Worm (Caenorhabditis elegans) whole organism, late embryonic: ENCODE measurements around the gene acy-2.

Source experiments
- C38D4.7 ChIP-seq: fragments of 200-800 bp; sonication (Bioruptor generic); optimal IDR thresholded peaks from 2 replicates; lab custom pipeline; 2018; ENCODE audit warnings: mild to moderate bottlenecking, missing genetic modification characterization, moderate library complexity, missing compliant biosample characterization
- F13H6.1 ChIP-seq: sonication (generic microtip); optimal IDR thresholded peaks from 2 replicates; lab custom pipeline; 2016; ENCODE audit warnings: missing genetic modification characterization, missing compliant biosample characterization
- K02D7.2 ChIP-seq: sonication (generic microtip); optimal IDR thresholded peaks from 2 replicates; lab custom pipeline; 2017; ENCODE audit warnings: mild to moderate bottlenecking, missing genetic modification characterization, missing compliant biosample characterization
- T23F11.4 ChIP-seq: fragments of 200-800 bp; sonication (Bioruptor generic); optimal IDR thresholded peaks from 2 replicates; lab custom pipeline; 2018; ENCODE audit warnings: mild to moderate bottlenecking, missing genetic modification characterization, missing compliant biosample characterization
- ahr-1 ChIP-seq: sonication (generic microtip); optimal IDR thresholded peaks from 2 replicates; lab custom pipeline; 2016; ENCODE audit warnings: missing genetic modification characterization, missing compliant biosample characterization
- ceh-14 ChIP-seq: sonication (generic microtip); optimal IDR thresholded peaks from 2 replicates; lab custom pipeline; 2016; ENCODE audit warnings: missing genotype, missing genetic modification characterization, missing compliant biosample characterization
- ceh-18 ChIP-seq: sonication (generic microtip); optimal IDR thresholded peaks from 2 replicates; lab custom pipeline; 2016; ENCODE audit warnings: missing genetic modification characterization, missing compliant biosample characterization
- ceh-19 ChIP-seq: fragments of 200-800 bp; sonication (Bioruptor generic); optimal IDR thresholded peaks from 2 replicates; lab custom pipeline; 2018; ENCODE audit warnings: mild to moderate bottlenecking, missing genetic modification characterization, missing compliant biosample characterization
- ceh-2 ChIP-seq: sonication (generic microtip); optimal IDR thresholded peaks from 2 replicates; lab custom pipeline; 2016; ENCODE audit warnings: missing genotype, missing genetic modification characterization, missing compliant biosample characterization
- ceh-24 ChIP-seq: sonication (generic microtip); optimal IDR thresholded peaks from 2 replicates; lab custom pipeline; 2016; ENCODE audit warnings: mild to moderate bottlenecking, missing genetic modification characterization, missing compliant biosample characterization
- ceh-34 ChIP-seq: sonication (generic microtip); optimal IDR thresholded peaks from 2 replicates; lab custom pipeline; 2016; ENCODE audit warnings: mild to moderate bottlenecking, missing genetic modification characterization, missing compliant biosample characterization
- ceh-48 ChIP-seq: sonication (generic microtip); optimal IDR thresholded peaks from 2 replicates; lab custom pipeline; 2016; ENCODE audit warnings: missing genetic modification characterization, inconsistent platforms, missing compliant biosample characterization
- elt-2 ChIP-seq: sonication (generic microtip); optimal IDR thresholded peaks from 2 replicates; lab custom pipeline; 2016; ENCODE audit warnings: missing genetic modification reagents, missing genetic modification characterization, missing compliant biosample characterization
- elt-4 ChIP-seq: sonication (generic microtip); optimal IDR thresholded peaks from 2 replicates; lab custom pipeline; 2016; ENCODE audit warnings: missing genetic modification characterization, missing compliant biosample characterization
- ets-4 ChIP-seq: sonication (generic microtip); optimal IDR thresholded peaks from 2 replicates; lab custom pipeline; 2016; ENCODE audit warnings: missing genetic modification characterization, missing compliant biosample characterization
- eyg-1 ChIP-seq: sonication (generic microtip); optimal IDR thresholded peaks from 2 replicates; lab custom pipeline; 2016; ENCODE audit warnings: missing genotype, missing genetic modification characterization, missing compliant biosample characterization
- fax-1 ChIP-seq: sonication (generic microtip); optimal IDR thresholded peaks from 2 replicates; lab custom pipeline; 2016; ENCODE audit warnings: missing genotype, missing genetic modification characterization, missing compliant biosample characterization
- fkh-10 ChIP-seq: fragments of 150-350 bp; optimal IDR thresholded peaks from 2 replicates; lab custom pipeline; 2014; ENCODE audit warnings: missing biosample characterization, missing genetic modification reagents, missing genetic modification characterization
- fkh-6 ChIP-seq: sonication (generic microtip); optimal IDR thresholded peaks from 2 replicates; lab custom pipeline; 2016; ENCODE audit warnings: missing genetic modification characterization, missing compliant biosample characterization
- hlh-13 ChIP-seq: fragments of 200-800 bp; sonication (Bioruptor generic); optimal IDR thresholded peaks from 2 replicates; lab custom pipeline; 2018; ENCODE audit warnings: mild to moderate bottlenecking, missing genetic modification characterization, missing compliant biosample characterization
- hlh-15 ChIP-seq: sonication (generic microtip); optimal IDR thresholded peaks from 2 replicates; lab custom pipeline; 2016; ENCODE audit warnings: missing genetic modification characterization, missing compliant biosample characterization
- hlh-30 ChIP-seq: sonication (generic microtip); optimal IDR thresholded peaks from 2 replicates; lab custom pipeline; 2017; ENCODE audit warnings: antibody characterized with exemption, missing genetic modification characterization, missing compliant biosample characterization; ENCODE audit not compliant: insufficient read depth
- hlh-6 ChIP-seq: sonication (generic microtip); optimal IDR thresholded peaks from 2 replicates; lab custom pipeline; 2016; ENCODE audit warnings: missing genotype, missing genetic modification characterization, missing compliant biosample characterization
- nfya-1 ChIP-seq: sonication (generic microtip); optimal IDR thresholded peaks from 2 replicates; lab custom pipeline; 2017; ENCODE audit warnings: missing genetic modification characterization, mild to moderate bottlenecking, missing compliant biosample characterization, antibody characterized with exemption, moderate library complexity
- nhr-11 ChIP-seq: fragments of 150-350 bp; optimal IDR thresholded peaks from 2 replicates; lab custom pipeline; 2014; ENCODE audit warnings: missing biosample characterization, missing genetic modification characterization
- nhr-232 ChIP-seq: sonication (generic microtip); optimal IDR thresholded peaks from 2 replicates; lab custom pipeline; 2016; ENCODE audit warnings: missing genetic modification characterization, missing compliant biosample characterization
- npax-4 ChIP-seq: sonication (generic microtip); optimal IDR thresholded peaks from 2 replicates; lab custom pipeline; 2016; ENCODE audit warnings: missing genetic modification characterization, missing compliant biosample characterization
- odd-2 ChIP-seq: sonication (generic microtip); optimal IDR thresholded peaks from 2 replicates; lab custom pipeline; 2017; ENCODE audit warnings: antibody characterized with exemption, mild to moderate bottlenecking, missing genetic modification characterization, missing compliant biosample characterization
- pat-9 ChIP-seq: fragments of 200-800 bp; sonication (Bioruptor generic); optimal IDR thresholded peaks from 2 replicates; lab custom pipeline; 2018; ENCODE audit warnings: mild to moderate bottlenecking, missing genetic modification characterization, moderate library complexity, missing compliant biosample characterization
- pha-4 ChIP-seq: fragments of 150-350 bp; optimal IDR thresholded peaks from 2 replicates; lab custom pipeline; 2018; ENCODE audit warnings: missing biosample characterization, missing genetic modification reagents, missing genetic modification characterization
- pqm-1 ChIP-seq: sonication (generic microtip); optimal IDR thresholded peaks from 2 replicates; lab custom pipeline; 2016; ENCODE audit warnings: missing genetic modification characterization, missing compliant biosample characterization
- pros-1 ChIP-seq: fragments of 150-350 bp; optimal IDR thresholded peaks from 2 replicates; lab custom pipeline; 2014; ENCODE audit warnings: missing biosample characterization, missing genetic modification reagents, missing genetic modification characterization
- rnt-1 ChIP-seq: sonication (generic microtip); optimal IDR thresholded peaks from 2 replicates; lab custom pipeline; 2016; ENCODE audit warnings: missing genetic modification characterization, missing compliant biosample characterization
- sox-2 ChIP-seq: fragments of 200-800 bp; sonication (Bioruptor generic); IDR thresholded peaks from 2 replicates; pipeline ENCODE4 v1.3.6; 2022; ENCODE audit warnings: missing genetic modification reagents, missing genetic modification characterization, missing compliant biosample characterization
- sox-4 ChIP-seq: sonication (generic microtip); optimal IDR thresholded peaks from 2 replicates; lab custom pipeline; 2017; ENCODE audit warnings: mild to moderate bottlenecking, missing genetic modification characterization, inconsistent platforms, missing compliant biosample characterization
- syd-9 ChIP-seq: sonication (generic microtip); optimal IDR thresholded peaks from 2 replicates; lab custom pipeline; 2016; ENCODE audit warnings: mild to moderate bottlenecking, missing genetic modification characterization, moderate library complexity, missing compliant biosample characterization
- unc-42 ChIP-seq: sonication (generic microtip); optimal IDR thresholded peaks from 2 replicates; lab custom pipeline; 2016; ENCODE audit warnings: missing genotype, missing genetic modification characterization, missing compliant biosample characterization
- unc-55 ChIP-seq: sonication (generic microtip); optimal IDR thresholded peaks from 2 replicates; lab custom pipeline; 2017; ENCODE audit warnings: missing biosample characterization, missing genetic modification reagents, missing genetic modification characterization
- unc-86 ChIP-seq: sonication (generic microtip); optimal IDR thresholded peaks from 2 replicates; lab custom pipeline; 2016; ENCODE audit warnings: missing genetic modification characterization, missing compliant biosample characterization
- ztf-16 ChIP-seq: sonication (generic microtip); optimal IDR thresholded peaks from 2 replicates; lab custom pipeline; 2017; ENCODE audit warnings: missing genetic modification characterization, missing compliant biosample characterization

acy-2 gene

DNA sequence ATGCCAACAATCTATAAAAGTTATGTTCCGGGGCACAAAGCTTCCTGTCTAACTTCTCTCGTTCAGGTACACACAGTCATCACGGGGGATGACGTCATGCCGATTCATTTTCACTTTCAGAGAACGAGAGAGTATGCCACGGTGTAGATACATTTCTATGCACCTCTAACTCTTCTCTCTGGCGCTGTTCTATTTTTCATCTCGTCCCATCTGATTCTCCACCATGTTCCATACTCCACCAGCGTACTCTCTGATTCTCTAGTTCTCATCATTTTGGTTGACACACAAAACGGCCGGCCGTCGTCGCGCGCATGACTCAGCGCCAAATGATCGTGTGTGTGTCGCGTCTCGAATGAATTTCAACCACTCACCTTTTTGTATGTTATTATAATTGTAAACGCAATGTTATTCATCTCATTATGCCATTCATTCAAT, 24.6 kb downstream of the acy-2 start (continued):
- TF ChIP-seq unc-42 (tag; lab: Kevin White, UChicago) (peak; percentile 40), ahr-1 (no peak), nhr-11 (tag; lab: Kevin White, UChicago) (no peak), pha-4 (tag; lab: Kevin White, UChicago) (no peak), ceh-19 (GFP tag; lab: Kevin White, UChicago) (peak; percentile 65), pat-9 (no peak), K02D7.2 (no peak), ceh-2 (tag; lab: Kevin White, UChicago) (peak; percentile 5), fkh-6 (tag; lab: Kevin White, UChicago) (no peak), eyg-1 (no peak), npax-4 (tag; lab: Kevin White, UChicago) (no peak), unc-55 (peak; percentile 57), ceh-48 (tag; lab: Kevin White, UChicago) (no peak)

DNA sequence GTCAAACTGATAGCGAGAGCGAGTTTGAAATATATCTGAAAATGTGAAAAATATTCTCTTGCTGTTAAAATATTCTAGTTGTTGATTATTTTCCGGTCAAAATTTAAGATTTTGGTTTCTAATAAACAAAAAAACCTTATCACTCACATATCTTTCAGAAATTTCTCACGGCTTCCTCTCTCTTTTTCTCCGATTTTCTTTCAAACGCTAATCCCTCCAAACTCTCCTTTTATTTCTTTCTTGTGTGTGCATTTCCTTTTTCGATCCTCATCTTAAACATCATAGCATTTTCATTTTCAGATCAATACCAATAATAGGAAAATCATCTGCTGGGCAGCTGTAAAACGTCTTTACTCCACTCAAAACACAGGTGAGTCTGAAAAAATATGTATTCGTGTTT, 27.5 kb downstream of the acy-2 start, which contains the start of gene fos-1:
Gene fos-1 (plus strand): TSS at position 301 of the 400 bp plus-strand sequence.
- TF ChIP-seq unc-42 (tag; lab: Kevin White, UChicago) (no peak), npax-4 (tag; lab: Kevin White, UChicago) (no peak), ceh-48 (tag; lab: Kevin White, UChicago) (no peak), C38D4.7 (GFP tag; lab: Kevin White, UChicago) (no peak), pros-1 (tag; lab: Kevin White, UChicago) (no peak), nhr-232 (tag; lab: Kevin White, UChicago) (no peak), T23F11.4 (GFP tag; lab: Kevin White, UChicago) (no peak), ets-4 (tag; lab: Kevin White, UChicago) (no peak), sox-2 (no peak), K02D7.2 (no peak), pqm-1 (tag; lab: Kevin White, UChicago) (no peak), F13H6.1 (no peak), elt-2 (tag; lab: Kevin White, UChicago) (no peak), elt-4 (no peak), hlh-13 (GFP tag; lab: Kevin White, UChicago) (no peak)

ce11 chrV:6007927-6008326, 32.1 kb downstream of the acy-2 start:
- TF ChIP-seq hlh-15 (tag; lab: Kevin White, UChicago) (no peak), ceh-2 (tag; lab: Kevin White, UChicago) (no peak), hlh-6 (tag; lab: Kevin White, UChicago) (no peak), unc-42 (tag; lab: Kevin White, UChicago) (no peak), fkh-10 (GFP tag; lab: Kevin White, UChicago) (no peak)
- TF ChIP-seq, all 69 proteins: peak for 0

DNA sequence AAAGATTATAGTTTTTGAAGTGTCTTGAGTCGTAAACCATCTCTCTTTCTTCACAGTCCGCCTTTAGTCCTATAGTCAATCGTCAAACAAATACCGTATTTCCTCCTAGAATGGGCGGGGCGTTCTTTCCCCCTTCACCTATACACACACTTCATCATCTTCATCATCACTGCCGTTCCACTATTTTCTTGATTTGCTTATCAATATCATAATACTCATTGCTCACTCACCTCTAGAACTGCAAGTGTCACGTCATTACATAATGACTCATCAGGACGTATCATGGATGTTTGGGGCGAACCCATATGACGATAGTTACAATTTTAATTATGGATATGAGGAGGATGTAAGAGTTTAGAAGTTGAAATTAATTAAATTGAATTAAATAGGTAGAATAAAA, 34.8 kb downstream of the acy-2 start:
- TF ChIP-seq pat-9 (no peak), odd-2 (tag; lab: Kevin White, UChicago) (no peak), ceh-34 (tag; lab: Kevin White, UChicago) (no peak), eyg-1 (no peak), rnt-1 (tag; lab: Kevin White, UChicago) (no peak), T23F11.4 (GFP tag; lab: Kevin White, UChicago) (no peak), ceh-24 (tag; lab: Kevin White, UChicago) (no peak), ceh-14 (tag; lab: Kevin White, UChicago) (no peak), sox-4 (no peak), fkh-6 (tag; lab: Kevin White, UChicago) (no peak), ceh-18 (tag; lab: Kevin White, UChicago) (no peak), unc-86 (tag; lab: Kevin White, UChicago) (no peak), syd-9 (tag; lab: Kevin White, UChicago) (no peak), hlh-30 (tag; lab: Kevin White, UChicago) (no peak), fax-1 (no peak), unc-42 (tag; lab: Kevin White, UChicago) (no peak), ztf-16 (tag; lab: Kevin White, UChicago) (no peak), npax-4 (tag; lab: Kevin White, UChicago) (no peak), nfya-1 (no peak)
